Worm (Caenorhabditis elegans) whole organism, L4 larva: ENCODE data around the gene flp-21.
A peak's percentile ranks its signal among the peaks of the same experiment; 100 is the strongest.

Source experiments
- D1046.2 ChIP-seq: fragments of 200-800 bp; sonication (Bioruptor generic); IDR thresholded peaks from 2 replicates; pipeline ENCODE4 v1.3.6; 2022; ENCODE audit warnings: missing genetic modification characterization, missing compliant biosample characterization
- F10B5.3 ChIP-seq: sonication (generic microtip); optimal IDR thresholded peaks from 2 replicates; lab custom pipeline; 2016; ENCODE audit warnings: mild to moderate bottlenecking, missing genetic modification characterization, missing compliant biosample characterization
- F26F4.8 ChIP-seq: fragments of 200-800 bp; sonication (Bioruptor generic); conservative IDR thresholded peaks from 2 replicates; pipeline ENCODE4 v1.3.6; 2022; ENCODE audit warnings: missing genetic modification characterization, missing compliant biosample characterization
- F37D6.2 ChIP-seq: sonication (generic microtip); optimal IDR thresholded peaks from 2 replicates; lab custom pipeline; 2016; ENCODE audit warnings: mild to moderate bottlenecking, missing genetic modification characterization, missing compliant biosample characterization
- R02D3.7 ChIP-seq: fragments of 150-350 bp; sonication (generic microtip); optimal IDR thresholded peaks from 3 replicates; lab custom pipeline; 2014; ENCODE audit warnings: missing biosample characterization, missing genetic modification characterization
- Y105C5A.15 ChIP-seq: fragments of 200-800 bp; sonication (Bioruptor generic); IDR thresholded peaks from 2 replicates; pipeline ENCODE4 v1.3.6; 2022; ENCODE audit warnings: missing genetic modification characterization, missing compliant biosample characterization
- Y48G9A.11 ChIP-seq: fragments of 200-800 bp; sonication (Bioruptor generic); IDR thresholded peaks from 2 replicates; pipeline ENCODE4 v1.3.6; 2022; ENCODE audit warnings: missing genetic modification reagents, missing genetic modification characterization, missing compliant biosample characterization
- Y5F2A.4 ChIP-seq: fragments of 200-800 bp; sonication (Bioruptor generic); optimal IDR thresholded peaks from 2 replicates; lab custom pipeline; 2018; ENCODE audit warnings: mild to moderate bottlenecking, missing genetic modification characterization, missing compliant biosample characterization
- Y75B8A.6 ChIP-seq: fragments of 200-800 bp; sonication (Bioruptor generic); IDR thresholded peaks from 2 replicates; pipeline ENCODE4 v1.3.6; 2022; ENCODE audit warnings: missing genetic modification reagents, missing genetic modification characterization, missing compliant biosample characterization
- ama-1 ChIP-seq: fragments of 150-350 bp; optimal IDR thresholded peaks from 2 replicates; lab custom pipeline; 2014; ENCODE audit warnings: inconsistent platforms, mixed read lengths
- arid-1 ChIP-seq: fragments of 200-800 bp; sonication (Bioruptor generic); conservative IDR thresholded peaks from 2 replicates; pipeline ENCODE4 v1.3.6; 2022; ENCODE audit warnings: missing genetic modification reagents, missing genetic modification characterization, missing compliant biosample characterization
- ceh-28 ChIP-seq: fragments of 150-350 bp; optimal IDR thresholded peaks from 2 replicates; lab custom pipeline; 2014; ENCODE audit warnings: missing biosample characterization, missing genetic modification reagents, missing genetic modification characterization
- ceh-32 ChIP-seq: sonication (generic microtip); optimal IDR thresholded peaks from 2 replicates; lab custom pipeline; 2016; ENCODE audit warnings: mild to moderate bottlenecking, missing genetic modification characterization, missing compliant biosample characterization; ENCODE audit not compliant: poor library complexity
- ces-1 ChIP-seq: fragments of 150-350 bp; sonication (generic microtip); optimal IDR thresholded peaks from 4 replicates; lab custom pipeline; 2014; ENCODE audit warnings: missing biosample characterization, missing genetic modification reagents, missing genetic modification characterization
- ctbp-1 ChIP-seq: fragments of 200-800 bp; sonication (Bioruptor generic); IDR thresholded peaks from 2 replicates; pipeline ENCODE4 v1.3.6; 2022; ENCODE audit warnings: missing genetic modification reagents, missing genetic modification characterization, missing compliant biosample characterization
- daf-12 ChIP-seq: fragments of 150-350 bp; optimal IDR thresholded peaks from 2 replicates; lab custom pipeline; 2014; ENCODE audit warnings: missing biosample characterization, missing genetic modification reagents, missing genetic modification characterization
- daf-16 ChIP-seq, 3 experiments: sonication (generic microtip); optimal IDR thresholded peaks; 2 replicates each; lab custom pipeline; 2016 to 2017; ENCODE audit warnings: missing genetic modification characterization in 3 of 3, missing genetic modification reagents in 3 of 3, mild to moderate bottlenecking in 2 of 3, missing compliant biosample characterization in 2 of 3, missing biosample characterization in 1 of 3, moderate library complexity in 1 of 3
- dmd-6 ChIP-seq: fragments of 200-800 bp; sonication (Bioruptor generic); IDR thresholded peaks from 2 replicates; pipeline ENCODE4 v1.3.6; 2022; ENCODE audit warnings: missing genetic modification reagents, missing genetic modification characterization, missing compliant biosample characterization
- dmd-8 ChIP-seq: fragments of 200-800 bp; sonication (Bioruptor generic); IDR thresholded peaks from 2 replicates; pipeline ENCODE4 v1.3.6; 2022; ENCODE audit warnings: missing genetic modification characterization, missing compliant biosample characterization
- duxl-1 ChIP-seq: sonication (generic microtip); optimal IDR thresholded peaks from 2 replicates; lab custom pipeline; 2016; ENCODE audit warnings: mild to moderate bottlenecking, missing genetic modification characterization, moderate library complexity, missing compliant biosample characterization; ENCODE audit not compliant: poor library complexity
- hif-1 ChIP-seq, 2 experiments: sonication (generic microtip); optimal IDR thresholded peaks; 2 replicates each; lab custom pipeline; 2016 to 2017; ENCODE audit warnings: missing compliant biosample characterization in 2 of 2, missing genetic modification characterization in 2 of 2, missing genetic modification reagents in 2 of 2, missing genotype in 2 of 2, mild to moderate bottlenecking in 1 of 2
- hlh-11 ChIP-seq: fragments of 200-800 bp; sonication (Bioruptor generic); optimal IDR thresholded peaks from 2 replicates; lab custom pipeline; 2018; ENCODE audit warnings: mild to moderate bottlenecking, missing genetic modification characterization, missing compliant biosample characterization
- jun-1 ChIP-seq: fragments of 150-350 bp; optimal IDR thresholded peaks from 2 replicates; lab custom pipeline; 2014; ENCODE audit warnings: missing biosample characterization, missing genetic modification reagents, missing genetic modification characterization
- lim-7 ChIP-seq: fragments of 200-800 bp; sonication (Bioruptor generic); IDR thresholded peaks from 2 replicates; pipeline ENCODE4 v1.3.6; 2022; ENCODE audit warnings: missing genetic modification characterization, missing compliant biosample characterization
- lin-1 ChIP-seq: fragments of 200-800 bp; sonication (Bioruptor generic); IDR thresholded peaks from 2 replicates; pipeline ENCODE4 v1.3.6; 2022; ENCODE audit warnings: missing genetic modification reagents, missing genetic modification characterization, missing compliant biosample characterization
- lin-29 ChIP-seq: fragments of 200-800 bp; sonication (Bioruptor generic); IDR thresholded peaks from 2 replicates; pipeline ENCODE4 v1.3.6; 2022; ENCODE audit warnings: missing genetic modification reagents, missing genetic modification characterization, missing compliant biosample characterization
- madf-5 ChIP-seq, 2 experiments: fragments of 200-800 bp; sonication (Bioruptor generic); IDR thresholded peaks; 2 replicates each; pipeline ENCODE4 v1.3.6; 2022; ENCODE audit warnings: missing compliant biosample characterization in 2 of 2, missing genetic modification characterization in 2 of 2
- madf-9 ChIP-seq: fragments of 200-800 bp; sonication (Bioruptor generic); conservative IDR thresholded peaks from 2 replicates; pipeline ENCODE4 v1.3.6; 2022; ENCODE audit warnings: missing genetic modification reagents, missing genetic modification characterization, missing compliant biosample characterization
- mdl-1 ChIP-seq, 2 experiments: fragments of 150-350 bp in 1 of 2; sonication (generic microtip) in 1 of 2; optimal IDR thresholded peaks; 2 replicates each; lab custom pipeline; 2014 to 2017; ENCODE audit warnings: missing biosample characterization in 2 of 2, missing genetic modification characterization in 2 of 2
- mep-1 ChIP-seq: fragments of 150-350 bp; sonication (generic microtip); optimal IDR thresholded peaks from 3 replicates; lab custom pipeline; 2014; ENCODE audit warnings: missing biosample characterization, missing genetic modification characterization
- mes-2 ChIP-seq: sonication (generic microtip); optimal IDR thresholded peaks from 2 replicates; lab custom pipeline; 2016; ENCODE audit warnings: missing genotype, mild to moderate bottlenecking, missing genetic modification characterization, missing compliant biosample characterization; ENCODE audit not compliant: poor library complexity, severe bottlenecking
- mxl-2 ChIP-seq: fragments of 200-800 bp; sonication (Bioruptor generic); conservative IDR thresholded peaks from 2 replicates; pipeline ENCODE4 v1.3.6; 2022; ENCODE audit warnings: missing genetic modification reagents, missing genetic modification characterization, missing compliant biosample characterization
- nhr-11 ChIP-seq: fragments of 150-350 bp; optimal IDR thresholded peaks from 2 replicates; lab custom pipeline; 2014; ENCODE audit warnings: missing biosample characterization, missing genetic modification characterization
- nhr-111 ChIP-seq: fragments of 200-800 bp; sonication (Bioruptor generic); optimal IDR thresholded peaks from 2 replicates; lab custom pipeline; 2018; ENCODE audit warnings: mild to moderate bottlenecking, missing genetic modification characterization, missing compliant biosample characterization
- nhr-41 ChIP-seq: fragments of 200-800 bp; sonication (Bioruptor generic); IDR thresholded peaks from 2 replicates; pipeline ENCODE4 v1.3.6; 2022; ENCODE audit warnings: missing genetic modification reagents, missing genetic modification characterization, missing compliant biosample characterization
- nhr-42 ChIP-seq: fragments of 200-800 bp; sonication (Bioruptor generic); IDR thresholded peaks from 2 replicates; pipeline ENCODE4 v1.3.6; 2022; ENCODE audit warnings: missing genetic modification characterization, missing compliant biosample characterization
- pha-4 ChIP-seq, 2 experiments: fragments of 150-350 bp in 1 of 2; fragments of 200-800 bp in 1 of 2; sonication (Bioruptor generic) in 1 of 2; IDR thresholded peaks in 1 of 2; optimal IDR thresholded peaks in 1 of 2; 2 replicates each; pipeline versions ENCODE4 v1.3.6 to Lab custom; 2014 to 2022; ENCODE audit warnings: missing genetic modification characterization in 2 of 2, missing genetic modification reagents in 2 of 2, missing biosample characterization in 1 of 2, missing compliant biosample characterization in 1 of 2
- rbr-2 ChIP-seq: sonication (generic microtip); optimal IDR thresholded peaks from 2 replicates; lab custom pipeline; 2016; ENCODE audit warnings: missing genotype, missing genetic modification characterization, missing compliant biosample characterization
- saeg-2 ChIP-seq: fragments of 200-800 bp; sonication (Bioruptor generic); IDR thresholded peaks from 2 replicates; pipeline ENCODE4 v1.3.6; 2022; ENCODE audit warnings: missing genetic modification reagents, missing genetic modification characterization, missing compliant biosample characterization
- skn-1 ChIP-seq: fragments of 150-350 bp; optimal IDR thresholded peaks from 2 replicates; lab custom pipeline; 2014; ENCODE audit warnings: missing biosample characterization, missing genetic modification characterization
- snpc-1.2 ChIP-seq: fragments of 200-800 bp; sonication (Bioruptor generic); IDR thresholded peaks from 2 replicates; pipeline ENCODE4 v1.3.6; 2022; ENCODE audit warnings: missing genetic modification reagents, missing genetic modification characterization, missing compliant biosample characterization
- snpc-4 ChIP-seq: fragments of 150-350 bp; optimal IDR thresholded peaks from 2 replicates; lab custom pipeline; 2014; ENCODE audit warnings: missing biosample characterization, missing genetic modification characterization
- tra-1 ChIP-seq: fragments of 200-800 bp; sonication (Bioruptor generic); IDR thresholded peaks from 2 replicates; pipeline ENCODE4 v1.3.6; 2022; ENCODE audit warnings: missing genetic modification reagents, missing genetic modification characterization, missing compliant biosample characterization
- unc-39 ChIP-seq: sonication (generic microtip); optimal IDR thresholded peaks from 2 replicates; lab custom pipeline; 2017; ENCODE audit warnings: missing biosample characterization, missing genetic modification characterization
- unc-62 ChIP-seq, 3 experiments: fragments of 150-350 bp in 1 of 3; sonication (generic microtip); optimal IDR thresholded peaks in 2 of 3; peaks in 1 of 3; 1 replicate in 1 of 3; 2 replicates in 2 of 3; lab custom pipeline; 2014 to 2017; ENCODE audit warnings: missing biosample characterization in 3 of 3, missing genetic modification characterization in 3 of 3, missing genetic modification reagents in 3 of 3, missing genotype in 1 of 3
- vab-7 ChIP-seq: fragments of 200-800 bp; sonication (Bioruptor generic); IDR thresholded peaks from 2 replicates; pipeline ENCODE4 v1.3.6; 2022; ENCODE audit warnings: missing genetic modification reagents, missing genetic modification characterization, missing compliant biosample characterization
- zag-1 ChIP-seq: fragments of 150-350 bp; optimal IDR thresholded peaks from 2 replicates; lab custom pipeline; 2014; ENCODE audit warnings: missing biosample characterization, missing genetic modification characterization
- zfp-3 ChIP-seq: fragments of 200-800 bp; sonication (Bioruptor generic); conservative IDR thresholded peaks from 2 replicates; pipeline ENCODE4 v1.3.6; 2022; ENCODE audit warnings: missing genetic modification reagents, missing genetic modification characterization, missing compliant biosample characterization
- zip-11 ChIP-seq: fragments of 200-800 bp; sonication (Bioruptor generic); IDR thresholded peaks from 2 replicates; pipeline ENCODE4 v1.3.6; 2022; ENCODE audit warnings: missing genetic modification characterization, missing compliant biosample characterization
- zip-2 ChIP-seq: fragments of 150-350 bp; optimal IDR thresholded peaks from 2 replicates; lab custom pipeline; 2014; ENCODE audit warnings: missing biosample characterization, missing genetic modification characterization

The flp-21 gene

DNA sequence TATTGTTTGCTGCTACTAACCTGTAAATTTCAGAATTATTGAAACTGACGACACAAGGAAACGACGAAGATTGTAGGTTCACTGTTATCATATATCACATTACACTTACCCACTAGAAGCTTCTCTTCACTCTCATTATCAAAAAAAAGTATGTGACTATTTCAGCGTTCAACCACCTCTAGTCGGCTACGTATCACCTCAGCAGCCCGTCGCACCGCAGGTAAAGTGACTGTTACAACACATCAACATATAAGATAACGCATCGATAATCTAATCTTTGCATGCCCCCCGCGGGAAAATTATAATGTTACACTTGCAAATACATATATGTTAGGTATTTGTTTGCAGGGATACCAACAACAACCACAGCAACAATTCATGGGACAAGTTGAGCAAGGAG is 6.5 kb upstream of the flp-21 start (continued):
- TF ChIP-seq F37D6.2 (tag; lab: Kevin White, UChicago) (no peak), duxl-1 (tag; lab: Kevin White, UChicago) (no peak), Y75B8A.6 (GFP tag; lab: Robert Waterston, UW) (no peak), jun-1 (tag; lab: Kevin White, UChicago) (no peak), Y5F2A.4 (no peak), madf-9 (GFP tag; lab: Robert Waterston, UW) (no peak), rbr-2 (tag; lab: Kevin White, UChicago) (no peak), ctbp-1 (GFP tag; lab: Robert Waterston, UW) (no peak), unc-62 (GFP tag; optimal IDR thresholded peaks at IDR 0.05 in 1 of 2; lab: Kevin White, UChicago) (no peak), unc-62 (tag; optimal IDR thresholded peaks at IDR 0.05; lab: Kevin White, UChicago) (no peak), lim-7 (GFP tag; lab: Robert Waterston, UW) (no peak), mdl-1 (tag; optimal IDR thresholded peaks at IDR 0.05; lab: Kevin White, UChicago) (no peak), nhr-11 (tag; lab: Kevin White, UChicago) (no peak), madf-5 (GFP tag; IDR thresholded peaks at IDR 0.05; lab: Robert Waterston, UW) (no peak), saeg-2 (no peak), lin-29 (GFP tag; lab: Robert Waterston, UW) (no peak), mep-1 (no peak), nhr-111 (GFP tag; lab: Kevin White, UChicago) (no peak), dmd-6 (GFP tag; lab: Robert Waterston, UW) (peak; percentile 50), vab-7 (GFP tag; lab: Robert Waterston, UW) (no peak), zag-1 (tag; lab: Kevin White, UChicago) (no peak), R02D3.7 (tag; lab: Kevin White, UChicago) (no peak), unc-39 (tag; lab: Kevin White, UChicago) (no peak), ama-1 (no peak), mxl-2 (GFP tag; lab: Robert Waterston, UW) (no peak), zfp-3 (GFP tag; lab: Robert Waterston, UW) (no peak), snpc-4 (no peak), arid-1 (GFP tag; lab: Robert Waterston, UW) (no peak), zip-2 (tag; lab: Kevin White, UChicago) (no peak), ces-1 (GFP tag; lab: Kevin White, UChicago) (no peak), Y105C5A.15 (GFP tag; lab: Robert Waterston, UW) (no peak), dmd-8 (GFP tag; lab: Robert Waterston, UW) (no peak), zip-11 (GFP tag; lab: Robert Waterston, UW) (no peak), mes-2 (tag; lab: Kevin White, UChicago) (no peak), D1046.2 (no peak), lin-1 (GFP tag; lab: Robert Waterston, UW) (0 out of 2 replicates have a peak, but pooled peaks have one; percentile 27), hlh-11 (peak; percentile 74), F10B5.3 (tag; lab: Kevin White, UChicago) (no peak), Y48G9A.11 (GFP tag; lab: Robert Waterston, UW) (no peak), daf-12 (tag; lab: Kevin White, UChicago) (no peak), daf-16 (GFP tag; optimal IDR thresholded peaks at IDR 0.05; lab: Kevin White, UChicago) (no peak), daf-16 (tag; optimal IDR thresholded peaks at IDR 0.05; lab: Kevin White, UChicago) (peak; percentile 67), nhr-41 (GFP tag; lab: Robert Waterston, UW) (no peak), hif-1 (tag; optimal IDR thresholded peaks at IDR 0.05; lab: Kevin White, UChicago) (no peak), nhr-42 (GFP tag; lab: Robert Waterston, UW) (no peak), F26F4.8 (GFP tag; lab: Robert Waterston, UW) (no peak), ceh-32 (no peak), ceh-28 (tag; lab: Kevin White, UChicago) (no peak), pha-4 (GFP tag; IDR thresholded peaks at IDR 0.05; lab: Robert Waterston, UW) (peak; percentile 41; the same call in 1 of the 2 replicates), pha-4 (tag; optimal IDR thresholded peaks at IDR 0.05; lab: Kevin White, UChicago) (no peak), snpc-1.2 (GFP tag; lab: Robert Waterston, UW) (no peak), tra-1 (GFP tag; lab: Robert Waterston, UW) (peak; percentile 30; the same call in 1 of the 2 replicates), skn-1 (tag; lab: Kevin White, UChicago) (no peak)
